Fruit fly (Drosophila melanogaster) whole organism, pupa: Measurements from ENCODE around the gene CG7728.

ENCODE experiments used
- CG10348 ChIP-seq: fragments of 200-800 bp; sonication (Bioruptor generic); IDR thresholded peaks from 2 replicates; pipeline ENCODE4 v1.3.6; 2022; ENCODE audit warnings: missing biosample characterization, missing genetic modification characterization
- CG12605 ChIP-seq: fragments of 200-800 bp; sonication (Bioruptor generic); IDR thresholded peaks from 2 replicates; pipeline ENCODE4 v1.3.6; 2022; ENCODE audit warnings: missing biosample characterization, missing genetic modification characterization
- CG13204 ChIP-seq: fragments of 200-800 bp; sonication (Bioruptor generic); optimal IDR thresholded peaks from 2 replicates; lab custom pipeline; 2018; ENCODE audit warnings: missing biosample characterization, mild to moderate bottlenecking, missing genetic modification characterization, moderate library complexity
- CG14655 ChIP-seq: fragments of 200-800 bp; sonication (Bioruptor generic); optimal IDR thresholded peaks from 3 replicates; lab custom pipeline; 2017; ENCODE audit warnings: mild to moderate bottlenecking, missing biosample characterization, missing genetic modification reagents, missing genetic modification characterization
- CG15710 ChIP-seq: fragments of 200-800 bp; sonication (Bioruptor generic); optimal IDR thresholded peaks from 2 replicates; lab custom pipeline; 2018; ENCODE audit warnings: missing biosample characterization, mild to moderate bottlenecking, missing genetic modification characterization, moderate library complexity
- CG17806 ChIP-seq: fragments of 200-800 bp; sonication (Bioruptor generic); optimal IDR thresholded peaks from 2 replicates; lab custom pipeline; 2018; ENCODE audit warnings: missing biosample characterization, mild to moderate bottlenecking, missing genetic modification characterization, moderate library complexity
- CG32121 ChIP-seq: fragments of 200-800 bp; sonication (Bioruptor generic); IDR thresholded peaks from 2 replicates; pipeline ENCODE4 v1.3.6; 2022; ENCODE audit warnings: missing biosample characterization, missing genetic modification characterization
- CG34367 ChIP-seq: fragments of 200-800 bp; sonication (Bioruptor generic); optimal IDR thresholded peaks from 2 replicates; lab custom pipeline; 2018; ENCODE audit warnings: missing biosample characterization, mild to moderate bottlenecking, missing genetic modification characterization
- CG4496 ChIP-seq: fragments of 200-800 bp; sonication (Bioruptor generic); IDR thresholded peaks from 3 replicates; pipeline ENCODE4 v1.3.6; 2022; ENCODE audit warnings: missing biosample characterization, missing genetic modification characterization
- CG8159 ChIP-seq: fragments of 200-800 bp; sonication (Bioruptor generic); optimal IDR thresholded peaks from 3 replicates; lab custom pipeline; 2018; ENCODE audit warnings: missing biosample characterization, mild to moderate bottlenecking, missing genetic modification characterization, moderate library complexity
- CG8301 ChIP-seq: fragments of 200-800 bp; sonication (Bioruptor generic); optimal IDR thresholded peaks from 2 replicates; lab custom pipeline; 2018; ENCODE audit warnings: missing biosample characterization, mild to moderate bottlenecking, missing genetic modification characterization
- CG9948 ChIP-seq: fragments of 200-800 bp; sonication (Bioruptor generic); optimal IDR thresholded peaks from 2 replicates; lab custom pipeline; 2018; ENCODE audit warnings: missing biosample characterization, mild to moderate bottlenecking, missing genetic modification characterization, moderate library complexity
- D1 ChIP-seq: fragments of 200-800 bp; sonication (Bioruptor generic); optimal IDR thresholded peaks from 2 replicates; lab custom pipeline; 2018; ENCODE audit warnings: missing biosample characterization, mild to moderate bottlenecking, missing genetic modification characterization, moderate library complexity
- EcR ChIP-seq: fragments of 200-800 bp; sonication (Bioruptor generic); optimal IDR thresholded peaks from 3 replicates; lab custom pipeline; 2019; ENCODE audit warnings: missing biosample characterization, missing genetic modification characterization, mild to moderate bottlenecking, moderate library complexity, missing genetic modification reagents
- Ets98B ChIP-seq: fragments of 200-800 bp; sonication (Bioruptor generic); IDR thresholded peaks from 2 replicates; pipeline ENCODE4 v1.3.6; 2022; ENCODE audit warnings: missing biosample characterization, missing genetic modification characterization
- Pif1A ChIP-seq: fragments of 200-800 bp; sonication (Bioruptor generic); optimal IDR thresholded peaks from 3 replicates; lab custom pipeline; 2016; ENCODE audit warnings: missing biosample characterization, missing genetic modification characterization
- Pif1B ChIP-seq: fragments of 200-800 bp; sonication (Bioruptor generic); optimal IDR thresholded peaks from 3 replicates; lab custom pipeline; 2016; ENCODE audit warnings: missing biosample characterization, missing genetic modification characterization
- Snoo ChIP-seq: fragments of 200-800 bp; sonication (Bioruptor generic); optimal IDR thresholded peaks from 3 replicates; lab custom pipeline; 2017; ENCODE audit warnings: missing biosample characterization, mild to moderate bottlenecking, missing genetic modification characterization, inconsistent platforms
- fd96Ca ChIP-seq: fragments of 200-800 bp; sonication (Bioruptor generic); IDR thresholded peaks from 3 replicates; pipeline ENCODE4 v1.3.6; 2022; ENCODE audit warnings: missing biosample characterization, missing genetic modification characterization
- gl ChIP-seq: fragments of 200-800 bp; sonication (Bioruptor generic); optimal IDR thresholded peaks from 2 replicates; lab custom pipeline; 2018; ENCODE audit warnings: missing biosample characterization, mild to moderate bottlenecking, missing genetic modification characterization
- rn ChIP-seq: fragments of 200-800 bp; sonication (Bioruptor generic); IDR thresholded peaks from 2 replicates; pipeline ENCODE4 v1.3.6; 2022; ENCODE audit warnings: missing biosample characterization, missing genetic modification characterization

The CG7728 gene

dm6 chr3L:17022756-17023155, 6.4 kb downstream of the CG7728 start, which contains the start of gene CG6652:
TSS of gene CG6652 (minus strand) at chr3L:17022856.
- TF ChIP-seq CG17806 (tag; lab: Kevin White, UChicago) (no peak), CG10348 (GFP tag; lab: Robert Waterston, UW) (no peak), Snoo (tag; lab: Kevin White, UChicago) (no peak), Pif1A (GFP tag; lab: Kevin White, UChicago) (no peak), rn (no peak), CG15710 (tag; lab: Kevin White, UChicago) (no peak), EcR (GFP tag; lab: Kevin White, UChicago) (no peak), CG32121 (GFP tag; lab: Robert Waterston, UW) (no peak), CG12605 (GFP tag; lab: Robert Waterston, UW) (no peak), CG8159 (no peak), CG14655 (GFP tag; lab: Kevin White, UChicago) (no peak), gl (tag; lab: Kevin White, UChicago) (no peak), D1 (tag; lab: Kevin White, UChicago) (no peak), CG9948 (tag; lab: Kevin White, UChicago) (no peak), CG34367 (tag; lab: Kevin White, UChicago) (no peak), Pif1B (GFP tag; lab: Kevin White, UChicago) (no peak), fd96Ca (GFP tag; lab: Robert Waterston, UW) (no peak), Ets98B (no peak)

- TF ChIP-seq D1 (tag; lab: Kevin White, UChicago) (no peak), CG4496 (GFP tag; lab: Robert Waterston, UW) (no peak), Pif1A (GFP tag; lab: Kevin White, UChicago) (no peak), CG14655 (GFP tag; lab: Kevin White, UChicago) (no peak), gl (tag; lab: Kevin White, UChicago) (no peak), CG10348 (GFP tag; lab: Robert Waterston, UW) (no peak), CG8159 (no peak), CG13204 (GFP tag; lab: Kevin White, UChicago) (no peak), EcR (GFP tag; lab: Kevin White, UChicago) (no peak), CG15710 (tag; lab: Kevin White, UChicago) (no peak), CG17806 (tag; lab: Kevin White, UChicago) (no peak), CG9948 (tag; lab: Kevin White, UChicago) (no peak), Pif1B (GFP tag; lab: Kevin White, UChicago) (no peak), Snoo (tag; lab: Kevin White, UChicago) (no peak), CG8301 (tag; lab: Kevin White, UChicago) (no peak), CG34367 (tag; lab: Kevin White, UChicago) (no peak)
These were observed 7.3 kb downstream of the CG7728 start, which contains the start of gene a10 for dm6 chr3L:17023641-17024040. TSS of gene a10 (minus strand) at chr3L:17023741.

dm6 chr3L:17024095-17024639, 7.8 kb downstream of the CG7728 start, which contains the start of gene Fit2:
TSS of gene Fit2 (plus strand) at chr3L:17024328.
- TF ChIP-seq Snoo (tag; lab: Kevin White, UChicago) (no peak), CG14655 (GFP tag; lab: Kevin White, UChicago) (no peak), CG17806 (tag; lab: Kevin White, UChicago) (no peak), gl (tag; lab: Kevin White, UChicago) (no peak), rn (no peak), CG8159 (no peak), EcR (GFP tag; lab: Kevin White, UChicago) (no peak), Pif1B (GFP tag; lab: Kevin White, UChicago) (no peak)

- TF ChIP-seq Snoo (tag; lab: Kevin White, UChicago) (no peak), CG8159 (no peak), CG13204 (GFP tag; lab: Kevin White, UChicago) (no peak), CG34367 (tag; lab: Kevin White, UChicago) (no peak), CG8301 (tag; lab: Kevin White, UChicago) (no peak), fd96Ca (GFP tag; lab: Robert Waterston, UW) (no peak), Pif1B (GFP tag; lab: Kevin White, UChicago) (no peak), CG15710 (tag; lab: Kevin White, UChicago) (no peak), EcR (GFP tag; lab: Kevin White, UChicago) (no peak), CG14655 (GFP tag; lab: Kevin White, UChicago) (no peak), gl (tag; lab: Kevin White, UChicago) (no peak), Ets98B (no peak), D1 (tag; lab: Kevin White, UChicago) (no peak), CG32121 (GFP tag; lab: Robert Waterston, UW) (no peak), CG17806 (tag; lab: Kevin White, UChicago) (no peak)
These were observed 11.0 kb downstream of the CG7728 start, which contains the start of gene CG7730 for dm6 chr3L:17027310-17027709. TSS of gene CG7730 (plus strand) at chr3L:17027515.

- 0 out of 3 replicates have a peak, but pooled peaks have one; percentile 36 for TF ChIP-seq CG4496 (GFP tag; lab: Robert Waterston, UW)
- no peak for TF ChIP-seq CG32121 (GFP tag; lab: Robert Waterston, UW)
- peak; percentile 12; the same call in 1 of the 2 replicates for TF ChIP-seq Ets98B
These were observed 15.6 kb downstream of the CG7728 start, which contains the start of gene Ilp8 for dm6 chr3L:17031971-17032370. TSS of gene Ilp8 (minus strand) at chr3L:17032080.

- TF ChIP-seq D1 (tag; lab: Kevin White, UChicago), result no peak
- TF ChIP-seq CG15710 (tag; lab: Kevin White, UChicago), result no peak
- no peak for TF ChIP-seq CG32121 (GFP tag; lab: Robert Waterston, UW)
- TF ChIP-seq CG14655 (GFP tag; lab: Kevin White, UChicago), result no peak
- TF ChIP-seq Snoo (tag; lab: Kevin White, UChicago), result peak; percentile 32
- TF ChIP-seq, all 21 proteins: peak for 1
These were observed 17.0 kb downstream of the CG7728 start for dm6 chr3L:17033309-17033708.
